Worm (Caenorhabditis elegans) whole organism, L4 larva: Measurements from ENCODE around the gene D2045.7.
A peak's percentile ranks its signal among the peaks of the same experiment; 100 is the strongest.

ENCODE experiments used
- F44E2.7 ChIP-seq: fragments of 200-800 bp; sonication (Bioruptor generic); IDR thresholded peaks from 2 replicates; pipeline ENCODE4 v2.1.2; 2022; ENCODE audit warnings: missing genetic modification characterization, missing compliant biosample characterization
- T20F7.1 ChIP-seq: fragments of 200-800 bp; sonication (Bioruptor generic); optimal IDR thresholded peaks from 2 replicates; lab custom pipeline; 2018; ENCODE audit warnings: mild to moderate bottlenecking, missing genetic modification characterization, missing compliant biosample characterization
- T26A8.4 ChIP-seq: fragments of 200-800 bp; sonication (Bioruptor generic); IDR thresholded peaks from 2 replicates; pipeline ENCODE4 v1.3.6; 2022; ENCODE audit warnings: missing genetic modification characterization, missing compliant biosample characterization
- Y48G9A.11 ChIP-seq: fragments of 200-800 bp; sonication (Bioruptor generic); IDR thresholded peaks from 2 replicates; pipeline ENCODE4 v1.3.6; 2022; ENCODE audit warnings: missing genetic modification reagents, missing genetic modification characterization, missing compliant biosample characterization
- Y75B8A.6 ChIP-seq: fragments of 200-800 bp; sonication (Bioruptor generic); IDR thresholded peaks from 2 replicates; pipeline ENCODE4 v1.3.6; 2022; ENCODE audit warnings: missing genetic modification reagents, missing genetic modification characterization, missing compliant biosample characterization
- ZK337.2 ChIP-seq: fragments of 200-800 bp; sonication (Bioruptor generic); IDR thresholded peaks from 2 replicates; pipeline ENCODE4 v1.3.6; 2022; ENCODE audit warnings: missing genetic modification reagents, missing genetic modification characterization, missing compliant biosample characterization
- aha-1 ChIP-seq: fragments of 150-350 bp; peaks from one replicate; lab custom pipeline; 2014; ENCODE audit warnings: missing biosample characterization, missing genetic modification characterization
- arid-1 ChIP-seq: fragments of 200-800 bp; sonication (Bioruptor generic); conservative IDR thresholded peaks from 2 replicates; pipeline ENCODE4 v1.3.6; 2022; ENCODE audit warnings: missing genetic modification reagents, missing genetic modification characterization, missing compliant biosample characterization
- attf-4 ChIP-seq: sonication (generic microtip); optimal IDR thresholded peaks from 3 replicates; lab custom pipeline; 2017; ENCODE audit warnings: missing biosample characterization, missing genetic modification characterization
- cey-2 ChIP-seq: sonication (generic microtip); optimal IDR thresholded peaks from 3 replicates; lab custom pipeline; 2017; ENCODE audit warnings: missing genetic modification characterization, mild to moderate bottlenecking, missing compliant biosample characterization, antibody characterized with exemption, borderline replicate concordance; ENCODE audit not compliant: insufficient read depth
- dve-1 ChIP-seq: sonication (generic microtip); optimal IDR thresholded peaks from 2 replicates; lab custom pipeline; 2017; ENCODE audit warnings: antibody characterized with exemption, mild to moderate bottlenecking, missing genetic modification characterization, missing compliant biosample characterization; ENCODE audit not compliant: insufficient read depth
- egl-27 ChIP-seq: sonication (generic microtip); optimal IDR thresholded peaks from 3 replicates; lab custom pipeline; 2017; ENCODE audit warnings: missing biosample characterization, missing genetic modification reagents, missing genetic modification characterization
- egl-43 ChIP-seq: fragments of 200-800 bp; sonication (Bioruptor generic); IDR thresholded peaks from 2 replicates; pipeline ENCODE4 v1.3.6; 2022; ENCODE audit warnings: missing genetic modification reagents, missing genetic modification characterization, missing compliant biosample characterization
- fkh-10 ChIP-seq: fragments of 150-350 bp; optimal IDR thresholded peaks from 2 replicates; lab custom pipeline; 2014; ENCODE audit warnings: missing biosample characterization, missing genetic modification reagents, missing genetic modification characterization
- fos-1 ChIP-seq: fragments of 150-350 bp; optimal IDR thresholded peaks from 2 replicates; lab custom pipeline; 2014; ENCODE audit warnings: missing biosample characterization, missing genetic modification characterization
- hlh-11 ChIP-seq: fragments of 200-800 bp; sonication (Bioruptor generic); optimal IDR thresholded peaks from 2 replicates; lab custom pipeline; 2018; ENCODE audit warnings: mild to moderate bottlenecking, missing genetic modification characterization, missing compliant biosample characterization
- lim-7 ChIP-seq: fragments of 200-800 bp; sonication (Bioruptor generic); IDR thresholded peaks from 2 replicates; pipeline ENCODE4 v1.3.6; 2022; ENCODE audit warnings: missing genetic modification characterization, missing compliant biosample characterization
- lsy-2 ChIP-seq, 2 experiments: fragments of 150-350 bp in 1 of 2; sonication (generic microtip) in 1 of 2; optimal IDR thresholded peaks; 2 replicates each; lab custom pipeline; 2014 to 2017; ENCODE audit warnings: missing biosample characterization in 2 of 2, missing genetic modification characterization in 2 of 2
- madf-9 ChIP-seq: fragments of 200-800 bp; sonication (Bioruptor generic); conservative IDR thresholded peaks from 2 replicates; pipeline ENCODE4 v1.3.6; 2022; ENCODE audit warnings: missing genetic modification reagents, missing genetic modification characterization, missing compliant biosample characterization
- mep-1 ChIP-seq: fragments of 150-350 bp; sonication (generic microtip); optimal IDR thresholded peaks from 3 replicates; lab custom pipeline; 2014; ENCODE audit warnings: missing biosample characterization, missing genetic modification characterization
- nhr-11 ChIP-seq: fragments of 150-350 bp; optimal IDR thresholded peaks from 2 replicates; lab custom pipeline; 2014; ENCODE audit warnings: missing biosample characterization, missing genetic modification characterization
- nhr-111 ChIP-seq: fragments of 200-800 bp; sonication (Bioruptor generic); optimal IDR thresholded peaks from 2 replicates; lab custom pipeline; 2018; ENCODE audit warnings: mild to moderate bottlenecking, missing genetic modification characterization, missing compliant biosample characterization
- nhr-41 ChIP-seq: fragments of 200-800 bp; sonication (Bioruptor generic); IDR thresholded peaks from 2 replicates; pipeline ENCODE4 v1.3.6; 2022; ENCODE audit warnings: missing genetic modification reagents, missing genetic modification characterization, missing compliant biosample characterization
- pha-4 ChIP-seq, 2 experiments: fragments of 150-350 bp in 1 of 2; fragments of 200-800 bp in 1 of 2; sonication (Bioruptor generic) in 1 of 2; IDR thresholded peaks in 1 of 2; optimal IDR thresholded peaks in 1 of 2; 2 replicates each; pipeline versions ENCODE4 v1.3.6 to Lab custom; 2014 to 2022; ENCODE audit warnings: missing genetic modification characterization in 2 of 2, missing genetic modification reagents in 2 of 2, missing biosample characterization in 1 of 2, missing compliant biosample characterization in 1 of 2
- pqm-1 ChIP-seq: sonication (generic microtip); optimal IDR thresholded peaks from 2 replicates; lab custom pipeline; 2017; ENCODE audit warnings: missing biosample characterization, missing genetic modification characterization
- rbr-2 ChIP-seq: sonication (generic microtip); optimal IDR thresholded peaks from 2 replicates; lab custom pipeline; 2016; ENCODE audit warnings: missing genotype, missing genetic modification characterization, missing compliant biosample characterization
- snpc-1.2 ChIP-seq: fragments of 200-800 bp; sonication (Bioruptor generic); IDR thresholded peaks from 2 replicates; pipeline ENCODE4 v1.3.6; 2022; ENCODE audit warnings: missing genetic modification reagents, missing genetic modification characterization, missing compliant biosample characterization
- zag-1 ChIP-seq: fragments of 150-350 bp; optimal IDR thresholded peaks from 2 replicates; lab custom pipeline; 2014; ENCODE audit warnings: missing biosample characterization, missing genetic modification characterization
- zip-2 ChIP-seq: fragments of 150-350 bp; optimal IDR thresholded peaks from 2 replicates; lab custom pipeline; 2014; ENCODE audit warnings: missing biosample characterization, missing genetic modification characterization

The D2045.7 gene

DNA sequence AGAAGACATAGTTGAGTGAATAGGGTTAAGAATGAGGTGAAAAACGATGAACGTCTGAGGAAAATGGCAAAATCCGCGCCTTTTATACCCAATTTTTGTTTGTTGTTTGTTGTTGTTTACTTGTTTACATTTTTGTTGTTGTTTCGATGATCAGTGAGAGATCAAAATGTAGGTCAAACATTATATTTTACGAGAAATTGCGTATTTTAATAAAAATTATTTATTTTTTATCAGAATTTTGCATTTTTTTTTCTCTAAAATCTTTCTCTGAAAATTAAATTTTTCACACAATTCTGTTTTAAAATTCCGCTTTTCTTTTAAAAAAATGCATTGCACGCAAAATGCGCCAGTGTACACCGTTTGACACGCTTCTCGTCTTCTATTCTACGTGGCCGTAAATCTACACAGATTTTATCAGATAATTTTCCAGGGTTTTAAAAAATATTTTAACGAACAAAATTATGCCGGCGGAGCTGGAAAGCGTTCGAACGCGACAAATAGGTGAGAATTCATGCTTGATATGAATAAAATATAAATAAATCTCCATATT, 27.5 kb downstream of the D2045.7 start, which contains the start of the genes sip-1 and sly-1 (continued):
- no peak for TF ChIP-seq lim-7 (GFP tag; lab: Robert Waterston, UW)
- TF ChIP-seq rbr-2 (tag; lab: Kevin White, UChicago): peak; percentile 75

DNA sequence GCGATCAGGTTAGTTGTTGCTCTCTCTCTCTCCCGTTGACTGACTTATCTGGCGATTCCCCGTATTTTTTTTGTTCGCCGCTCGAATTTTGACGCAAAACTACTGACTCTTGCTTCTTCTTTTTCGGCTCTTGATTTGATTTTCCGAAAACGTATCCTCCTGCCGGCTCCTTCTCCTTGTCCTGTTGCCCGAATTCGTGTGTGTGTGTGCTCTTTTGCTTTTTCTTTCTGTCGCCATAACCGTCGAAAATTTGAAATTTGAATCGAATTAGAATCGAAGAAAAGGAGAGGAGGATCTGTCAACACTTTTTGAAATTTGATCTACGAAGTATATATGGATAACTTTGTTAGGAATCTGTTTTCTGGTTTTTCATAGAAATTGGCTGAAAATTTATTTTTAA, 33.3 kb downstream of the D2045.7 start:
- no peak for TF ChIP-seq Y48G9A.11 (GFP tag; lab: Robert Waterston, UW)
- TF ChIP-seq fkh-10 (GFP tag; lab: Kevin White, UChicago): peak; percentile 22
- no peak for TF ChIP-seq T26A8.4
- no peak for TF ChIP-seq lsy-2 (tag; optimal IDR thresholded peaks at IDR 0.05; lab: Kevin White, UChicago)
- no peak for TF ChIP-seq attf-4
- TF ChIP-seq egl-43 (GFP tag; lab: Robert Waterston, UW): no peak
- no peak for TF ChIP-seq nhr-11
- TF ChIP-seq lim-7 (GFP tag; lab: Robert Waterston, UW): no peak

DNA sequence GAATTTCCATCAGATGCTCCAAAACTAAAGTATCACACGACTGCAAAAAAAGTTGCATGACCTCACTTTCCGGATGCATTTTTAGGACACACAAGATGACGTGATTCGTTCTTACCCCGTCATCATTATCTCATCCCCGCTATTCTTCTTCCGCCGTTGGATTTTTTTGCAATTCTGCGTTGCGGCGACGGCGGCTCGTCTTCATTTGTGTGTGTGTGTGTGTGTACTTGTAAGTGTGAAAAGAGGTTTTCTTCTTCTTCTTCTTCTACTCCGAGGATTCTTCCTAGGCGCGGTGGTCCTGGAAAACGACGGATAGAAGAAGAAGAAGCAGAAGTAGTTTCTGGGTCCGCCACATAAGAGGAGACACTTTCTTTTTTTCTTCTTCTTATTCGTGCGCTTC, 36.5 kb downstream of the D2045.7 start:
- TF ChIP-seq madf-9 (GFP tag; lab: Robert Waterston, UW) (no peak), F44E2.7 (GFP tag; lab: Robert Waterston, UW) (no peak), zip-2 (no peak), egl-27 (tag; lab: Kevin White, UChicago) (no peak), pha-4 (GFP tag; IDR thresholded peaks at IDR 0.05; lab: Robert Waterston, UW) (no peak), pha-4 (tag; optimal IDR thresholded peaks at IDR 0.05; lab: Kevin White, UChicago) (no peak), aha-1 (tag; lab: Kevin White, UChicago) (peak; percentile 10)
- TF ChIP-seq, all 104 proteins: peak for 1

DNA sequence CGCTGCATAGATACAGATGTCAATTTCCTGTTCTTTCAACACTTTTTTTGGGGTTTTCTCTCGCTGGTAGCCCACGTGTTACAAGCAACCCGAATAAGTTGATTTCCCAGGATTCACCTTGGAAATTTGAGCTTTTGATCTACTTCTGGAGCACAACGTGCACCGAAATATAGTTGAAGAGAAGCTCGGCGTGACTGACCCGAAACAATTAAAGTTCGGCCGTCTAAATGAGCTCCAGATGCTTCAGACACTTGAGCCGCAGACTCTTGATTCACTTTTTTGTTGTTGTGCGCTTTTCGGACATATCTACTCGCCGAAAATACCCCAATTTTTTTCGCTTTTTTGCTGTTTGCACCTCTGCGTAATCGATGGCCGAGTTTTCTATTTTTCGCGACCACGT, 39.6 kb downstream of the D2045.7 start:
- TF ChIP-seq mep-1 (tag; lab: Kevin White, UChicago) (no peak), arid-1 (GFP tag; lab: Robert Waterston, UW) (no peak), pqm-1 (tag; lab: Kevin White, UChicago) (no peak), fos-1 (no peak)

DNA sequence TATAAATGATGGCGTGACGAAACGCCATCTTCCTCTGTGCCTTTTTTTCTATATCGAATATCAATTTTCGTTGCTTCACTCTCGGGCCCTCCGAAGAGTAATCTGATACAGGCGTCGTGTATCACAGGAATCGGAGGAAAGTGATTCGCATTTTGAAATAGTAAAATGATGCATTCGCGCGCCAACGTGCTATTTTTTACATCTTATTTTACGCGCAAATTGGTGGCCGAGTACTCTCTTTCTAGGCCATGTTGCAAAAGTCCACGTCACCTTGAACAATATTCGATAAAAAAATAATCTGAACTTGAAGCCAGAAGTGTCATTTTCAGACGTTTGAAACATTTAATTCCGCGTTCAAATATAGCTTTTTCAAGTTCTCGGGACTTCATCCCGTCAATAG, 40.3 kb downstream of the D2045.7 start:
- TF ChIP-seq T20F7.1 (GFP tag; lab: Kevin White, UChicago): no peak
- no peak for TF ChIP-seq Y75B8A.6 (GFP tag; lab: Robert Waterston, UW)
- no peak for TF ChIP-seq nhr-111 (GFP tag; lab: Kevin White, UChicago)
- TF ChIP-seq aha-1 (tag; lab: Kevin White, UChicago): peak; percentile 62
- TF ChIP-seq ZK337.2 (GFP tag; lab: Robert Waterston, UW): no peak
- TF ChIP-seq mep-1 (tag; lab: Kevin White, UChicago): no peak
- TF ChIP-seq hlh-11 (tag; lab: Kevin White, UChicago): no peak
- no peak for TF ChIP-seq nhr-41 (GFP tag; lab: Robert Waterston, UW)
- TF ChIP-seq, all 104 proteins: peak for 1

DNA sequence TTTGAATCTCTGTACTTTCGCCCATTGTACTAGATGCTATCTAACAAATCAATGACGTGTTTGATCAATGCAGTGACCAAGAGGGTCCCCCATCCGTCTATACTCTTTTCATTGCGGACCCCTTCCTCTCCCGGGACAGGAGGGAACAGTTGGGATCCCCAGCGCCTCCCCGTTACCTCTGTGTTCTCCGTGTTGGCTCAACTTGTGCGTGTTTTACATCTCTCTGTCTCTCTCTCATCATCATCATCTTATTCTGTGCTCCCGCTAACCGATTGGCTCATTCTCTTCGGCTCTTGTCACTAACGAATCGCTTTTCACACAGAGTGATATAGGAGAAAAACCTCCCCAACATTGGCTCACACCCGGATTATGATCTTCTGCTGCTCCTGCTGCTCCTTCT, 41.2 kb downstream of the D2045.7 start, which contains the start of gene unc-49:
unc-49 (plus strand) TSS at position 240 of the 400 bp plus-strand sequence.
- no peak for TF ChIP-seq snpc-1.2 (GFP tag; lab: Robert Waterston, UW)
- no peak for TF ChIP-seq zag-1 (tag; lab: Kevin White, UChicago)
- no peak for TF ChIP-seq dve-1 (tag; lab: Kevin White, UChicago)
- TF ChIP-seq cey-2 (tag; lab: Kevin White, UChicago): no peak
- peak; percentile 58 for TF ChIP-seq aha-1 (tag; lab: Kevin White, UChicago)
